Fruit fly (Drosophila melanogaster) Kc167 (cell line): Measurements from ENCODE around the gene DENR.

Source experiments
- h ChIP-seq: fragments of >200 bp; optimal IDR thresholded peaks from 3 replicates; lab custom pipeline; 2018; ENCODE audit warnings: missing external identifiers
- insv ChIP-seq: fragments of >200 bp; optimal IDR thresholded peaks from 3 replicates; lab custom pipeline; 2018; ENCODE audit warnings: missing external identifiers
- psq ChIP-seq: fragments of >200 bp; optimal IDR thresholded peaks from 2 replicates; lab custom pipeline; 2017; ENCODE audit warnings: missing external identifiers
- ttk ChIP-seq: sonication (Bioruptor generic); optimal IDR thresholded peaks from 2 replicates; lab custom pipeline; 2017; ENCODE audit warnings: missing external identifiers

- TF ChIP-seq psq (lab: Kevin White, UChicago) (no peak), ttk (lab: Kevin White, UChicago) (no peak), h (lab: Kevin White, UChicago) (no peak), insv (lab: Kevin White, UChicago) (no peak)
Observed at dm6 chrX:16932820-16933386, 46.5 kb upstream of the DENR start.
